Worm (Caenorhabditis elegans) whole organism, early embryonic: ENCODE data around the gene M03E7.1.

Source experiments
- B0310.2 ChIP-seq: sonication (generic microtip); optimal IDR thresholded peaks from 2 replicates; lab custom pipeline; 2016; ENCODE audit warnings: mild to moderate bottlenecking, missing genetic modification characterization, missing compliant biosample characterization
- F13C5.2 ChIP-seq: sonication (generic microtip); optimal IDR thresholded peaks from 2 replicates; lab custom pipeline; 2017; ENCODE audit warnings: mild to moderate bottlenecking, missing genetic modification characterization, inconsistent platforms, missing compliant biosample characterization
- ama-1 ChIP-seq: fragments of 150-350 bp; optimal IDR thresholded peaks from 2 replicates; lab custom pipeline; 2014
- ceh-36 ChIP-seq: sonication (generic microtip); optimal IDR thresholded peaks from 2 replicates; lab custom pipeline; 2016; ENCODE audit warnings: missing genetic modification characterization, inconsistent platforms, missing compliant biosample characterization
- flt-1 ChIP-seq: fragments of 200-800 bp; sonication (Bioruptor generic); IDR thresholded peaks from 2 replicates; pipeline ENCODE4 v1.3.6; 2022; ENCODE audit warnings: missing genetic modification characterization, missing compliant biosample characterization
- hmbx-1 ChIP-seq: sonication (generic microtip); optimal IDR thresholded peaks from 2 replicates; lab custom pipeline; 2016; ENCODE audit warnings: mild to moderate bottlenecking, missing genetic modification characterization, missing compliant biosample characterization
- hmg-4 ChIP-seq: fragments of 200-800 bp; sonication (Bioruptor generic); optimal IDR thresholded peaks from 2 replicates; lab custom pipeline; 2018; ENCODE audit warnings: mild to moderate bottlenecking, missing genetic modification characterization, missing compliant biosample characterization
- hnd-1 ChIP-seq: sonication (generic microtip); optimal IDR thresholded peaks from 2 replicates; lab custom pipeline; 2016; ENCODE audit warnings: missing genetic modification characterization, missing compliant biosample characterization
- scrt-1 ChIP-seq: fragments of 200-800 bp; sonication (Bioruptor generic); IDR thresholded peaks from 2 replicates; pipeline ENCODE4 v1.3.6; 2022; ENCODE audit warnings: missing genetic modification characterization, missing compliant biosample characterization
- sea-1 ChIP-seq: fragments of 200-800 bp; sonication (Bioruptor generic); conservative IDR thresholded peaks from 2 replicates; pipeline ENCODE4 v1.3.6; 2022; ENCODE audit warnings: missing genetic modification characterization, missing compliant biosample characterization
- tra-4 ChIP-seq: sonication (generic microtip); optimal IDR thresholded peaks from 2 replicates; lab custom pipeline; 2017; ENCODE audit warnings: missing genetic modification characterization, missing compliant biosample characterization

DNA sequence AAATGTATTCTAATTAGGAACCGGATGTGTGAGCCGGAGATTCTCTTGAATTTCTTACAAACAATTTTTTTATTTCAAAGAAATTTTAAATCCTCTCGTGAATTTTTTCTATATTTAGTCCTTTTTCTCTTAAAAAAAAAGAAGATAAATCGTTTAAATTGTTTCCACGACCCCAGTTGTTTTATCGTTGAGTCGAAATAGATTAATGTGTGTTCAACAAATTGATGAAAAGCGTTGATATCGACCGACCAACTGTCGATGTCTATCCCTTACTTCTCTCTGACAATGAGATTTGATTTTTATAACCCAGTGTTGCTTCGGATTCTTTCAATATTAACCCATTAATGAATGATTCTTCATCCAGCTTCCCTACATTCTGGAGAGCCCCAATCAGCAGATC is 15.2 kb upstream of the M03E7.1 start, which contains the start of gene CD4.1:
- no peak for TF ChIP-seq ama-1 (lab: Kevin White, UChicago)
- TF ChIP-seq hmg-4 (GFP tag; lab: Kevin White, UChicago): no peak
- no peak for TF ChIP-seq ceh-36 (tag; lab: Kevin White, UChicago)
- TF ChIP-seq scrt-1 (GFP tag; lab: Robert Waterston, UW): no peak
- no peak for TF ChIP-seq F13C5.2 (tag; lab: Kevin White, UChicago)
- no peak for TF ChIP-seq tra-4 (tag; lab: Kevin White, UChicago)
- TF ChIP-seq flt-1 (GFP tag; lab: Robert Waterston, UW): no peak
- TF ChIP-seq B0310.2 (tag; lab: Kevin White, UChicago): no peak
- no peak for TF ChIP-seq sea-1
- TF ChIP-seq hmbx-1: no peak
- TF ChIP-seq hnd-1 (tag; lab: Kevin White, UChicago): no peak
